Worm (Caenorhabditis elegans) whole organism, early embryonic: ENCODE measurements around the gene W09H1.4.

Experiments used
- B0310.2 ChIP-seq: sonication (generic microtip); optimal IDR thresholded peaks from 2 replicates; lab custom pipeline; 2016; ENCODE audit warnings: mild to moderate bottlenecking, missing genetic modification characterization, missing compliant biosample characterization
- F13C5.2 ChIP-seq: sonication (generic microtip); optimal IDR thresholded peaks from 2 replicates; lab custom pipeline; 2017; ENCODE audit warnings: mild to moderate bottlenecking, missing genetic modification characterization, inconsistent platforms, missing compliant biosample characterization
- aly-1 ChIP-seq: sonication (generic microtip); optimal IDR thresholded peaks from 2 replicates; lab custom pipeline; 2016; ENCODE audit warnings: missing genetic modification characterization, missing compliant biosample characterization
- ama-1 ChIP-seq: fragments of 150-350 bp; optimal IDR thresholded peaks from 2 replicates; lab custom pipeline; 2014
- flt-1 ChIP-seq: fragments of 200-800 bp; sonication (Bioruptor generic); IDR thresholded peaks from 2 replicates; pipeline ENCODE4 v1.3.6; 2022; ENCODE audit warnings: missing genetic modification characterization, missing compliant biosample characterization
- pes-1 ChIP-seq: fragments of 200-800 bp; sonication (Bioruptor generic); IDR thresholded peaks from 2 replicates; pipeline ENCODE4 v1.3.6; 2022; ENCODE audit warnings: missing genetic modification reagents, missing genetic modification characterization, missing compliant biosample characterization
- scrt-1 ChIP-seq: fragments of 200-800 bp; sonication (Bioruptor generic); IDR thresholded peaks from 2 replicates; pipeline ENCODE4 v1.3.6; 2022; ENCODE audit warnings: missing genetic modification characterization, missing compliant biosample characterization
- tbx-37 ChIP-seq: fragments of 200-800 bp; sonication (Bioruptor generic); conservative IDR thresholded peaks from 2 replicates; pipeline ENCODE4 v1.3.6; 2022; ENCODE audit warnings: missing genetic modification reagents, missing genetic modification characterization, missing compliant biosample characterization

- no peak for TF ChIP-seq flt-1
- no peak for TF ChIP-seq ama-1 (lab: Kevin White, UChicago)
- TF ChIP-seq aly-1 (tag; lab: Kevin White, UChicago): no peak
- no peak for TF ChIP-seq scrt-1
- TF ChIP-seq tbx-37 (GFP tag; lab: Robert Waterston, UW): no peak
- TF ChIP-seq pes-1 (GFP tag; lab: Robert Waterston, UW): no peak
- no peak for TF ChIP-seq F13C5.2
- TF ChIP-seq B0310.2 (tag; lab: Kevin White, UChicago): no peak
Observed at ce11 chrII:13153299-13153698, 30.0 kb upstream of the W09H1.4 start, which contains the start of gene spe-18.
